Worm (Caenorhabditis elegans): ENCODE results near the gene C31B8.16.

Gene C31B8.16

DNA sequence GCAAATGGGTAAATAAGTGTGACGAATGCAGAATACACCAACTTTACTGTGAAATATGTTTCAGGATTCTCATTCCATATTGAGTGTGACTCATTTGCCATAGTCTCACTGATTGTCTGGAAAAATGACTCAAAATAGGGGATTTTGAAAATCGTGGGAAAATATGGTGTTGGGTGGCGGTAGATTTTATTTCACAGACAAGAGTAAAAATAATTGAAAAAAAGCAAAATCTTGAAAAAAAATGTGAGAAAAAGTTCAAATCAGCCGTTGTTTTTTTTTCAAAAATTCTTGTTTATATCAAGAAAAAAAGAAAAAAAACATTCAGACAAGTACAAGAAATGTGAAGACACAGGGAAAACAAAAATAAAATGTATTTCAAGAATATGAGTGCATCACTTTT, 7.3 kb upstream of the C31B8.16 start, which contains the start of gene srh-38:
Gene srh-38 (minus strand): TSS at position 101 of the 400 bp plus-strand sequence.
- no peak for TF ChIP-seq pha-4 (tag; optimal IDR thresholded peaks at IDR 0.05)
- TF ChIP-seq aly-2 (tag; optimal IDR thresholded peaks at IDR 0.05), result no peak
- TF ChIP-seq ceh-82 (tag; optimal IDR thresholded peaks at IDR 0.05), result no peak
- TF ChIP-seq nhr-237 (tag; optimal IDR thresholded peaks at IDR 0.05), result no peak
- no peak for TF ChIP-seq nhr-12 (tag; optimal IDR thresholded peaks at IDR 0.05)
- no peak for TF ChIP-seq nhr-67 (tag; optimal IDR thresholded peaks at IDR 0.05)
- TF ChIP-seq tbx-2 (tag; optimal IDR thresholded peaks at IDR 0.05), result no peak
- no peak for TF ChIP-seq unc-39 (tag; optimal IDR thresholded peaks at IDR 0.05)
- TF ChIP-seq lin-39 (tag; optimal IDR thresholded peaks at IDR 0.05), result no peak
- no peak for TF ChIP-seq zag-1 (tag; optimal IDR thresholded peaks at IDR 0.05)
- TF ChIP-seq nhr-23 (tag; optimal IDR thresholded peaks at IDR 0.05), result no peak
- no peak for TF ChIP-seq ama-1 (optimal IDR thresholded peaks at IDR 0.05)
- no peak for TF ChIP-seq lsy-12 (tag; optimal IDR thresholded peaks at IDR 0.05)
- TF ChIP-seq ceh-16 (tag; optimal IDR thresholded peaks at IDR 0.05), result no peak
- TF ChIP-seq snpc-4 (tag; optimal IDR thresholded peaks at IDR 0.05), result no peak
- TF ChIP-seq nhr-77 (tag; optimal IDR thresholded peaks at IDR 0.05), result no peak
- no peak for TF ChIP-seq lin-15B (tag; optimal IDR thresholded peaks at IDR 0.05)
- TF ChIP-seq nhr-28 (tag; optimal IDR thresholded peaks at IDR 0.05), result no peak
- TF ChIP-seq nhr-76 (tag; optimal IDR thresholded peaks at IDR 0.05), result no peak
- TF ChIP-seq mml-1 (tag; optimal IDR thresholded peaks at IDR 0.05), result no peak

DNA sequence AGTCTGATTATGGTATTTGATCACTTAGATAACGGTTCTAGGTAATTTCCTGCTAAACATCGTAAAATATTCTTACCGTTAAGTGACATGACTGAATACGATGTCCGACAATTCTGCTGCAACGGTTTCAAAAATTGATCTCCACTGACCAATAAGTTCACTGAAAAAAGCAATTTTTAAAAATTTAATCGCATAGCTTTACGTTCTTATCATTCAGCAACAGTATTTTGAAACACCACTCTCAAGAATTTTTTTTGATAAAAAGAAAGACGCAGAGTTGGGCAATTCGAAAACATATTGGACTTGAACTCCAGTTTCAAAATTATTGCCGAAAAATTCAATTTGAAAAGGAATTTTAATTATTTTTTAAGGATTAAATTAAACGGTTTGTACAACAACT, 2.3 kb upstream of the C31B8.16 start, which contains the start of gene C31B8.12:
Gene C31B8.12 (minus strand): TSS at position 101 of the 400 bp plus-strand sequence.
- no peak for TF ChIP-seq mml-1 (tag; optimal IDR thresholded peaks at IDR 0.05)
- no peak for TF ChIP-seq nhr-76 (tag; optimal IDR thresholded peaks at IDR 0.05)
- no peak for TF ChIP-seq lin-39 (tag; optimal IDR thresholded peaks at IDR 0.05)
- TF ChIP-seq aly-2 (tag; optimal IDR thresholded peaks at IDR 0.05), result no peak
- TF ChIP-seq sea-2 (GFP tag; optimal IDR thresholded peaks at IDR 0.05), result no peak
- TF ChIP-seq fkh-10 (GFP tag; optimal IDR thresholded peaks at IDR 0.05), result no peak
- no peak for TF ChIP-seq ZK546.5 (tag; optimal IDR thresholded peaks at IDR 0.05)
- TF ChIP-seq ceh-28 (tag; optimal IDR thresholded peaks at IDR 0.05), result no peak
- TF ChIP-seq fkh-2 (tag; optimal IDR thresholded peaks at IDR 0.05), result no peak
- TF ChIP-seq ztf-11 (tag; optimal IDR thresholded peaks at IDR 0.05), result no peak
- no peak for TF ChIP-seq fos-1 (tag; optimal IDR thresholded peaks at IDR 0.05)
- no peak for TF ChIP-seq R02D3.7 (tag; optimal IDR thresholded peaks at IDR 0.05)
- no peak for TF ChIP-seq jun-1 (tag; optimal IDR thresholded peaks at IDR 0.05)
- no peak for TF ChIP-seq zag-1 (tag; optimal IDR thresholded peaks at IDR 0.05)

ce11 chrV:2931252-2931651, 1.4 kb downstream of the C31B8.16 start, which contains the start of gene C31B8.1:
C31B8.1 (plus strand) TSS chrV:2931552.
- TF ChIP-seq skn-1 (tag; optimal IDR thresholded peaks at IDR 0.05), result no peak
- TF ChIP-seq nhr-25 (tag; optimal IDR thresholded peaks at IDR 0.05), result no peak
- no peak for TF ChIP-seq nhr-23 (tag; optimal IDR thresholded peaks at IDR 0.05)
- TF ChIP-seq nhr-11 (tag; optimal IDR thresholded peaks at IDR 0.05), result no peak
- TF ChIP-seq ceh-82 (tag; optimal IDR thresholded peaks at IDR 0.05), result no peak
- TF ChIP-seq nhr-12 (tag; optimal IDR thresholded peaks at IDR 0.05), result no peak
- no peak for TF ChIP-seq pqm-1 (tag; optimal IDR thresholded peaks at IDR 0.05)

ce11 chrV:2934075-2934474, 4.2 kb downstream of the C31B8.16 start, which contains the start of gene srh-247:
srh-247 (minus strand) TSS chrV:2934175.
- TF ChIP-seq lin-15B (tag; optimal IDR thresholded peaks at IDR 0.05), result no peak
- TF ChIP-seq mml-1 (tag; optimal IDR thresholded peaks at IDR 0.05), result no peak
- no peak for TF ChIP-seq elt-3 (tag; optimal IDR thresholded peaks at IDR 0.05)
- TF ChIP-seq nhr-77 (tag; optimal IDR thresholded peaks at IDR 0.05), result no peak
- no peak for TF ChIP-seq aly-2 (tag; optimal IDR thresholded peaks at IDR 0.05)

DNA sequence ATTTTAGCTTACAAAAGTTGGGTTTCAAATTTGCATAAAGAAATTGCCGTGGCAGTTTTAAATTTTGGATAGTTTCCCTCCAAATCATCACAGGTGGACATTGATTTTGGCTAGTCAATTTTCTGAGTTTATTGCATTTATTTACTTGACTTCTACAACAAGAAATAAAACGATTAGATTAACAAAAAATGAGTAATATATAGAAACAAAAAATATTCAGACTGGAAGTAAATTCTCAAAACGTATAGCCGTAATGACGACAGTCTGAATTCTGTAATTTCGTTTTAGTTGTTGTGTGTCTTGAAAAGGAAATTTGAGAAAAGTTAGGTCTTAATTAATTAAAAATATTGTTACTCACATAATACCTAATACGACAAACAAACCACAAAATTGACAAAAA, 8.6 kb downstream of the C31B8.16 start, which contains the start of gene srw-141:
Gene srw-141 (minus strand): TSS at position 101 of the 400 bp plus-strand sequence.
- TF ChIP-seq hmg-11 (tag; optimal IDR thresholded peaks at IDR 0.05), result no peak
- TF ChIP-seq daf-12 (tag; optimal IDR thresholded peaks at IDR 0.05), result no peak
- TF ChIP-seq egl-27 (tag; optimal IDR thresholded peaks at IDR 0.05), result no peak
- TF ChIP-seq nhr-28 (tag; optimal IDR thresholded peaks at IDR 0.05), result no peak
- no peak for TF ChIP-seq nhr-25 (tag; optimal IDR thresholded peaks at IDR 0.05)
- TF ChIP-seq elt-3 (tag; optimal IDR thresholded peaks at IDR 0.05), result no peak
- TF ChIP-seq lsy-12 (tag; optimal IDR thresholded peaks at IDR 0.05), result no peak
- TF ChIP-seq eor-1 (tag; optimal IDR thresholded peaks at IDR 0.05), result no peak
- no peak for TF ChIP-seq ceh-82 (tag; optimal IDR thresholded peaks at IDR 0.05)
- TF ChIP-seq snpc-4 (tag; optimal IDR thresholded peaks at IDR 0.05), result no peak
- no peak for TF ChIP-seq elt-1 (tag; optimal IDR thresholded peaks at IDR 0.05)
- no peak for TF ChIP-seq ceh-9 (tag; optimal IDR thresholded peaks at IDR 0.05)
- no peak for TF ChIP-seq elt-2 (tag; optimal IDR thresholded peaks at IDR 0.05)

Measured in whole organism, L3 larva.